Fruit fly (Drosophila melanogaster) whole organism, embryonic: ENCODE results near the gene CG32544.

Experiments used
- Adf1 ChIP-seq: fragments of 200-800 bp; sonication (Bioruptor generic); IDR thresholded peaks from 2 replicates; pipeline ENCODE4 v1.3.6; 2022; ENCODE audit warnings: missing biosample characterization, missing genetic modification characterization
- BEAF-32 ChIP-seq: fragments of 200-800 bp; sonication (Bioruptor generic); optimal IDR thresholded peaks from 3 replicates; lab custom pipeline; 2017; ENCODE audit warnings: missing biosample characterization, missing genetic modification characterization, mild to moderate bottlenecking, moderate library complexity, missing genetic modification reagents
- Bdp1 ChIP-seq: fragments of 200-800 bp; sonication (Bioruptor generic); optimal IDR thresholded peaks from 3 replicates; lab custom pipeline; 2016; ENCODE audit warnings: missing biosample characterization, missing genetic modification characterization
- Blimp-1 ChIP-seq: fragments of 200-800 bp; sonication (Bioruptor generic); optimal IDR thresholded peaks from 3 replicates; lab custom pipeline; 2018; ENCODE audit warnings: missing biosample characterization, missing genetic modification characterization, mild to moderate bottlenecking, moderate library complexity, missing genetic modification reagents
- CG10209 ChIP-seq: fragments of 200-800 bp; sonication (Bioruptor generic); optimal IDR thresholded peaks from 3 replicates; lab custom pipeline; 2017; ENCODE audit warnings: missing biosample characterization, mild to moderate bottlenecking, missing genetic modification characterization, missing genetic modification reagents
- CG1024 ChIP-seq: fragments of 200-800 bp; sonication (Bioruptor generic); IDR thresholded peaks from 2 replicates; pipeline ENCODE4 v1.3.6; 2022; ENCODE audit warnings: missing biosample characterization, missing genetic modification characterization
- CG11560 ChIP-seq: fragments of 200-800 bp; sonication (Bioruptor generic); IDR thresholded peaks from 3 replicates; pipeline ENCODE4 v1.3.6; 2022; ENCODE audit warnings: missing biosample characterization, missing genetic modification characterization
- CG1233 ChIP-seq: fragments of 200-800 bp; sonication (Bioruptor generic); optimal IDR thresholded peaks from 4 replicates; lab custom pipeline; 2018; ENCODE audit warnings: missing biosample characterization, mild to moderate bottlenecking, missing genetic modification characterization
- CG12769 ChIP-seq: fragments of 200-800 bp; sonication (Bioruptor generic); optimal IDR thresholded peaks from 2 replicates; lab custom pipeline; 2019; ENCODE audit warnings: missing biosample characterization, mild to moderate bottlenecking, missing genetic modification characterization, moderate library complexity
- CG12942 ChIP-seq: fragments of 200-800 bp; sonication (Bioruptor generic); optimal IDR thresholded peaks from 3 replicates; lab custom pipeline; 2016; ENCODE audit warnings: missing biosample characterization, missing genetic modification characterization
- CG13624 ChIP-seq: fragments of 200-800 bp; sonication (Bioruptor generic); optimal IDR thresholded peaks from 2 replicates; lab custom pipeline; 2016; ENCODE audit warnings: missing biosample characterization, missing genetic modification characterization
- CG13775 ChIP-seq: fragments of 200-800 bp; sonication (Bioruptor generic); optimal IDR thresholded peaks from 3 replicates; lab custom pipeline; 2017; ENCODE audit warnings: missing biosample characterization, mild to moderate bottlenecking, missing genetic modification characterization
- CG14014 ChIP-seq: fragments of 200-800 bp; sonication (Bioruptor generic); IDR thresholded peaks from 2 replicates; pipeline ENCODE4 v1.3.6; 2022; ENCODE audit warnings: missing biosample characterization, missing genetic modification characterization
- CG15269 ChIP-seq: fragments of 200-800 bp; sonication (Bioruptor generic); optimal IDR thresholded peaks from 2 replicates; lab custom pipeline; 2018; ENCODE audit warnings: missing biosample characterization, mild to moderate bottlenecking, missing genetic modification characterization, moderate library complexity
- CG1602 ChIP-seq: fragments of 200-800 bp; sonication (Bioruptor generic); optimal IDR thresholded peaks from 3 replicates; lab custom pipeline; 2016; ENCODE audit warnings: missing biosample characterization, missing genetic modification characterization
- CG16815 ChIP-seq: fragments of 200-800 bp; sonication (Bioruptor generic); optimal IDR thresholded peaks from 3 replicates; lab custom pipeline; 2017; ENCODE audit warnings: missing biosample characterization, mild to moderate bottlenecking, missing genetic modification characterization
- CG18011 ChIP-seq: fragments of 200-800 bp; sonication (Bioruptor generic); optimal IDR thresholded peaks from 2 replicates; lab custom pipeline; 2017; ENCODE audit warnings: missing biosample characterization, missing genetic modification characterization, mild to moderate bottlenecking, moderate library complexity, missing genotype
- CG18599 ChIP-seq: fragments of 200-800 bp; sonication (Bioruptor generic); optimal IDR thresholded peaks from 3 replicates; lab custom pipeline; 2017; ENCODE audit warnings: missing biosample characterization, missing genetic modification characterization, mild to moderate bottlenecking, moderate library complexity, missing genetic modification reagents
- CG2712 ChIP-seq: fragments of 200-800 bp; optimal IDR thresholded peaks from 3 replicates; lab custom pipeline; 2019; ENCODE audit warnings: missing biosample characterization, mild to moderate bottlenecking, missing genetic modification characterization, moderate library complexity
- CG30020 ChIP-seq: fragments of 200-800 bp; optimal IDR thresholded peaks from 2 replicates; lab custom pipeline; 2019; ENCODE audit warnings: missing biosample characterization, mild to moderate bottlenecking, missing genetic modification characterization, moderate library complexity
- CG34422 ChIP-seq: fragments of 200-800 bp; sonication (Bioruptor generic); IDR thresholded peaks from 3 replicates; pipeline ENCODE4 v1.3.6; 2022; ENCODE audit warnings: missing biosample characterization, missing genetic modification characterization
- CG4282 ChIP-seq: fragments of 200-800 bp; sonication (Bioruptor generic); optimal IDR thresholded peaks from 2 replicates; lab custom pipeline; 2016; ENCODE audit warnings: missing biosample characterization, missing genetic modification characterization
- CG7556 ChIP-seq: fragments of 200-800 bp; sonication (Bioruptor generic); optimal IDR thresholded peaks from 2 replicates; lab custom pipeline; 2017; ENCODE audit warnings: missing biosample characterization, mild to moderate bottlenecking, missing genetic modification characterization
- CG7786 ChIP-seq: fragments of 200-800 bp; sonication (Bioruptor generic); optimal IDR thresholded peaks from 2 replicates; lab custom pipeline; 2016; ENCODE audit warnings: missing biosample characterization, missing genetic modification characterization
- Gug ChIP-seq: fragments of 200-800 bp; sonication (Bioruptor generic); IDR thresholded peaks from 4 replicates; pipeline ENCODE4 v1.3.6; 2022; ENCODE audit warnings: missing biosample characterization, missing genetic modification characterization
- Lim3 ChIP-seq: fragments of 200-800 bp; sonication (Bioruptor generic); IDR thresholded peaks from 2 replicates; pipeline ENCODE4 v1.3.6; 2022; ENCODE audit warnings: missing biosample characterization, missing genetic modification characterization
- NC2α ChIP-seq: fragments of 200-800 bp; sonication (Bioruptor generic); optimal IDR thresholded peaks from 2 replicates; lab custom pipeline; 2016; ENCODE audit warnings: missing biosample characterization, missing genetic modification characterization
- Oli ChIP-seq: fragments of 200-800 bp; sonication (Bioruptor generic); optimal IDR thresholded peaks from 2 replicates; lab custom pipeline; 2018; ENCODE audit warnings: missing biosample characterization, mild to moderate bottlenecking, missing genetic modification characterization, moderate library complexity
- Pdp1 ChIP-seq, 2 experiments: fragments of 200-800 bp; sonication (Bioruptor generic); optimal IDR thresholded peaks; 3 replicates each; lab custom pipeline; 2016; ENCODE audit warnings: missing biosample characterization in 2 of 2, missing genetic modification characterization in 2 of 2, mild to moderate bottlenecking in 1 of 2, moderate library complexity in 1 of 2
- Ptx1 ChIP-seq: fragments of 200-800 bp; sonication (Bioruptor generic); IDR thresholded peaks from 2 replicates; pipeline ENCODE4 v1.3.6; 2022; ENCODE audit warnings: missing biosample characterization, missing genetic modification characterization
- Rfx ChIP-seq: fragments of 200-800 bp; sonication (Bioruptor generic); IDR thresholded peaks from 2 replicates; pipeline ENCODE4 v1.3.6; 2022; ENCODE audit warnings: missing biosample characterization, missing genetic modification characterization
- Spps ChIP-seq: fragments of 200-800 bp; sonication (Bioruptor generic); optimal IDR thresholded peaks from 2 replicates; lab custom pipeline; 2018; ENCODE audit warnings: missing biosample characterization, mild to moderate bottlenecking, missing genetic modification characterization
- Usf ChIP-seq: fragments of 200-800 bp; sonication (Bioruptor generic); optimal IDR thresholded peaks from 2 replicates; lab custom pipeline; 2017; ENCODE audit warnings: missing genotype, missing biosample characterization, missing genetic modification characterization
- Xbp1 ChIP-seq: fragments of 200-800 bp; sonication (Bioruptor generic); optimal IDR thresholded peaks from 3 replicates; lab custom pipeline; 2016; ENCODE audit warnings: missing biosample characterization, mild to moderate bottlenecking, missing genetic modification characterization
- cad ChIP-seq: fragments of >200 bp; optimal IDR thresholded peaks from 2 replicates; lab custom pipeline; 2017; ENCODE audit warnings: missing biosample characterization, missing genetic modification characterization
- cg ChIP-seq: fragments of 200-800 bp; sonication (Bioruptor generic); optimal IDR thresholded peaks from 3 replicates; lab custom pipeline; 2019; ENCODE audit warnings: missing biosample characterization, mild to moderate bottlenecking, missing genetic modification characterization, moderate library complexity
- corto ChIP-seq: fragments of 200-800 bp; sonication (Bioruptor generic); optimal IDR thresholded peaks from 2 replicates; lab custom pipeline; 2016; ENCODE audit warnings: missing biosample characterization, mild to moderate bottlenecking, missing genetic modification characterization, moderate library complexity
- en ChIP-seq: fragments of 200-800 bp; sonication (Bioruptor generic); optimal IDR thresholded peaks from 2 replicates; lab custom pipeline; 2016; ENCODE audit warnings: missing biosample characterization, missing genetic modification characterization
- ewg ChIP-seq: fragments of 200-800 bp; sonication (Bioruptor generic); optimal IDR thresholded peaks from 3 replicates; lab custom pipeline; 2017; ENCODE audit warnings: mild to moderate bottlenecking, missing biosample characterization, missing genetic modification reagents, missing genetic modification characterization
- gfzf ChIP-seq: fragments of 200-800 bp; sonication (Bioruptor generic); optimal IDR thresholded peaks from 2 replicates; lab custom pipeline; 2016; ENCODE audit warnings: missing biosample characterization, mild to moderate bottlenecking, missing genetic modification characterization, moderate library complexity
- grn ChIP-seq: fragments of 200-800 bp; sonication (Bioruptor generic); optimal IDR thresholded peaks from 3 replicates; lab custom pipeline; 2017; ENCODE audit warnings: missing biosample characterization, missing genetic modification characterization
- ham ChIP-seq: fragments of 200-800 bp; sonication (Bioruptor generic); IDR thresholded peaks from 2 replicates; pipeline ENCODE4 v1.3.6; 2022; ENCODE audit warnings: missing biosample characterization, missing genetic modification characterization
- kay ChIP-seq: fragments of 200-800 bp; sonication (Bioruptor generic); optimal IDR thresholded peaks from 2 replicates; lab custom pipeline; 2016; ENCODE audit warnings: missing biosample characterization, missing genetic modification characterization
- lbe ChIP-seq: fragments of 200-800 bp; sonication (Bioruptor generic); optimal IDR thresholded peaks from 2 replicates; lab custom pipeline; 2016; ENCODE audit warnings: missing biosample characterization, mild to moderate bottlenecking, missing genetic modification characterization
- lilli ChIP-seq: fragments of 200-800 bp; sonication (Bioruptor generic); optimal IDR thresholded peaks from 3 replicates; lab custom pipeline; 2016; ENCODE audit warnings: missing biosample characterization, missing genetic modification characterization
- maf-S ChIP-seq: fragments of 200-800 bp; sonication (Bioruptor generic); optimal IDR thresholded peaks from 2 replicates; lab custom pipeline; 2016; ENCODE audit warnings: missing biosample characterization, missing genetic modification characterization
- nerfin-2 ChIP-seq: fragments of 200-800 bp; sonication (Bioruptor generic); IDR thresholded peaks from 2 replicates; pipeline ENCODE4 v1.3.6; 2022; ENCODE audit warnings: missing biosample characterization, missing genetic modification characterization; ENCODE audit not compliant: partially characterized antibody
- pzg ChIP-seq: fragments of 200-800 bp; sonication (Bioruptor generic); optimal IDR thresholded peaks from 3 replicates; lab custom pipeline; 2018; ENCODE audit warnings: missing biosample characterization, mild to moderate bottlenecking, missing genetic modification characterization, moderate library complexity
- sisA ChIP-seq: fragments of 200-800 bp; sonication (Bioruptor generic); IDR thresholded peaks from 2 replicates; pipeline ENCODE4 v1.3.6; 2022; ENCODE audit warnings: missing biosample characterization, missing genetic modification characterization
- so ChIP-seq: fragments of 200-800 bp; sonication (Bioruptor generic); IDR thresholded peaks from 3 replicates; pipeline ENCODE4 v1.3.6; 2022; ENCODE audit warnings: missing biosample characterization, missing genetic modification characterization
- usp ChIP-seq: fragments of >200 bp; optimal IDR thresholded peaks from 2 replicates; lab custom pipeline; 2017; ENCODE audit warnings: missing biosample characterization, missing genetic modification characterization

Gene CG32544

DNA sequence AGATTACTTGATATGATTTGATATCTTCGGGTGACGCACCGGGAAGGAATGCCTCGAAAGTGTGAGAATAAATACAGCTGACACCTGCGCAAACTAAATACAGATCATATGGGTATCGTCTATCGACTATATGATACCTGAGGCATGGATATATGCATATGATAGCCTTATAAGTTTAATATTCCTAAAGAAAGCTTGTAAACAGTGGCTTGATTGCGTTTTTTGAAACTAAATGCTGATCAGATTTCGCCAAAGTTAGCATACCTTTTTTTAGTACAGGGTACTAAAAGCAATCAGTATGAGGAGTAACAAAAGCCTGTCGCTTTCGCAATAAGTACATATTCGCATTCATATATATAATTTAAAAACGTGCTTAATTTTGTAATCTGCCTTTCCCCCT, 25.7 kb upstream of the CG32544 start (continued):
- TF ChIP-seq so, result 0 out of 3 replicates have a peak, but pooled peaks have one; percentile 44
- TF ChIP-seq Oli, result no peak
- 0 out of 2 replicates have a peak, but pooled peaks have one; percentile 19 for TF ChIP-seq CG14014 (GFP tag; lab: Robert Waterston, UW)
- no peak for TF ChIP-seq kay
- no peak for TF ChIP-seq Adf1
- TF ChIP-seq Spps (tag; lab: Kevin White, UChicago), result no peak
- TF ChIP-seq cg (GFP tag; lab: Kevin White, UChicago), result no peak
- 0 out of 2 replicates have a peak, but pooled peaks have one; percentile 22 for TF ChIP-seq Rfx (GFP tag; lab: Robert Waterston, UW)
- peak; percentile 2 for TF ChIP-seq CG13624 (GFP tag; lab: Kevin White, UChicago)
- TF ChIP-seq NC2α (GFP tag; lab: Kevin White, UChicago), result no peak
- TF ChIP-seq CG12942 (GFP tag; lab: Kevin White, UChicago), result no peak
- no peak for TF ChIP-seq nerfin-2 (GFP tag; lab: Robert Waterston, UW)
- TF ChIP-seq CG7556 (GFP tag; lab: Kevin White, UChicago), result no peak
- peak; percentile 6 for TF ChIP-seq Blimp-1 (GFP tag; lab: Kevin White, UChicago)
- TF ChIP-seq CG18011 (GFP tag; lab: Kevin White, UChicago), result no peak
- TF ChIP-seq grn, result no peak
- TF ChIP-seq CG13775 (GFP tag; lab: Kevin White, UChicago), result no peak
- TF ChIP-seq CG12769 (tag; lab: Kevin White, UChicago), result no peak
- no peak for TF ChIP-seq CG4282 (GFP tag; lab: Kevin White, UChicago)
- TF ChIP-seq CG11560 (tag; lab: Robert Waterston, UW), result no peak
- no peak for TF ChIP-seq gfzf (GFP tag; lab: Kevin White, UChicago)
- TF ChIP-seq BEAF-32 (GFP tag; lab: Kevin White, UChicago), result no peak
- no peak for TF ChIP-seq cad (GFP tag; lab: Kevin White, UChicago)
- TF ChIP-seq en (GFP tag; lab: Kevin White, UChicago), result no peak
- TF ChIP-seq CG30020 (tag; lab: Kevin White, UChicago), result no peak
- peak; percentile 23; the same call in 1 of the 4 replicates for TF ChIP-seq Gug (GFP tag; lab: Robert Waterston, UW)
- no peak for TF ChIP-seq Lim3 (GFP tag; lab: Robert Waterston, UW)
- TF ChIP-seq CG7786, result peak; percentile 9
- no peak for TF ChIP-seq Bdp1 (GFP tag; lab: Kevin White, UChicago)
- peak; percentile 78; the same call in 2 of the 3 replicates for TF ChIP-seq CG34422
- peak; percentile 5 for TF ChIP-seq CG2712 (tag; lab: Kevin White, UChicago)
- no peak for TF ChIP-seq CG1233
- peak; percentile 57; the same call in 1 of the 2 replicates for TF ChIP-seq Ptx1 (GFP tag; lab: Robert Waterston, UW)
- no peak for TF ChIP-seq CG16815 (GFP tag; lab: Kevin White, UChicago)
- no peak for TF ChIP-seq ewg (GFP tag; lab: Kevin White, UChicago)
- TF ChIP-seq pzg, result no peak
- peak; percentile 32; the same call in 1 of the 2 replicates for TF ChIP-seq sisA
- no peak for TF ChIP-seq usp (GFP tag; lab: Kevin White, UChicago)
- TF ChIP-seq Pdp1 (GFP tag; optimal IDR thresholded peaks at IDR 0.05; lab: Kevin White, UChicago), result peak in 1 of 2 experiments; percentile 35
- no peak for TF ChIP-seq Usf
- TF ChIP-seq CG15269 (tag; lab: Kevin White, UChicago), result no peak
- peak; percentile 72 for TF ChIP-seq lbe (GFP tag; lab: Kevin White, UChicago)
- TF ChIP-seq lilli (GFP tag; lab: Kevin White, UChicago), result peak; percentile 50
- TF ChIP-seq CG10209 (GFP tag; lab: Kevin White, UChicago), result peak; percentile 33
- TF ChIP-seq maf-S (GFP tag; lab: Kevin White, UChicago), result no peak
- no peak for TF ChIP-seq ham
- peak; percentile 32 for TF ChIP-seq CG18599 (GFP tag; lab: Kevin White, UChicago)
- TF ChIP-seq CG1024 (GFP tag; lab: Robert Waterston, UW), result no peak
- no peak for TF ChIP-seq Xbp1 (GFP tag; lab: Kevin White, UChicago)
- TF ChIP-seq corto (GFP tag; lab: Kevin White, UChicago), result peak; percentile 10
- TF ChIP-seq CG1602, result no peak
